Worm (Caenorhabditis elegans) whole organism, L3 larva: ENCODE results near the gene zmp-4.

ENCODE experiments used
- R02D3.7 ChIP-seq: fragments of 150-350 bp; optimal IDR thresholded peaks from 2 replicates; lab custom pipeline; 2014; ENCODE audit warnings: missing biosample characterization, missing genetic modification characterization
- ZK546.5 ChIP-seq: sonication (generic microtip); optimal IDR thresholded peaks from 2 replicates; lab custom pipeline; 2017; ENCODE audit warnings: missing biosample characterization, missing genetic modification characterization
- aly-2 ChIP-seq: fragments of 150-350 bp; optimal IDR thresholded peaks from 2 replicates; lab custom pipeline; 2014; ENCODE audit warnings: missing biosample characterization, missing genetic modification characterization
- ama-1 ChIP-seq: fragments of 150-350 bp; optimal IDR thresholded peaks from 2 replicates; lab custom pipeline; 2018
- ceh-28 ChIP-seq: fragments of 150-350 bp; optimal IDR thresholded peaks from 2 replicates; lab custom pipeline; 2014; ENCODE audit warnings: missing biosample characterization, missing genetic modification reagents, missing genetic modification characterization
- daf-12 ChIP-seq: fragments of 150-350 bp; optimal IDR thresholded peaks from 2 replicates; lab custom pipeline; 2014; ENCODE audit warnings: missing biosample characterization, missing genetic modification reagents, missing genetic modification characterization
- egl-27 ChIP-seq: sonication (generic microtip); optimal IDR thresholded peaks from 4 replicates; lab custom pipeline; 2017; ENCODE audit warnings: missing biosample characterization, missing genetic modification reagents, missing genetic modification characterization
- elt-1 ChIP-seq: fragments of 150-350 bp; optimal IDR thresholded peaks from 2 replicates; lab custom pipeline; 2014; ENCODE audit warnings: missing biosample characterization, missing genetic modification characterization
- elt-3 ChIP-seq, 3 experiments: fragments of 150-350 bp in 1 of 3; sonication (generic microtip) in 2 of 3; optimal IDR thresholded peaks; 2 replicates in 2 of 3; 4 replicates in 1 of 3; lab custom pipeline; 2014 to 2017; ENCODE audit warnings: missing biosample characterization in 3 of 3, missing genetic modification characterization in 3 of 3
- eor-1 ChIP-seq, 2 experiments: fragments of 150-350 bp; optimal IDR thresholded peaks; 2 replicates each; lab custom pipeline; 2014 to 2018; ENCODE audit warnings: missing biosample characterization in 2 of 2, missing genetic modification characterization in 2 of 2
- fkh-10 ChIP-seq: sonication (generic microtip); optimal IDR thresholded peaks from 2 replicates; lab custom pipeline; 2017; ENCODE audit warnings: missing biosample characterization, missing genetic modification reagents, missing genetic modification characterization
- fkh-2 ChIP-seq: fragments of 150-350 bp; optimal IDR thresholded peaks from 2 replicates; lab custom pipeline; 2014; ENCODE audit warnings: missing biosample characterization, missing genetic modification reagents, missing genetic modification characterization
- fos-1 ChIP-seq: fragments of 150-350 bp; optimal IDR thresholded peaks from 2 replicates; lab custom pipeline; 2014; ENCODE audit warnings: missing biosample characterization, missing genetic modification characterization
- hmg-11 ChIP-seq: sonication (generic microtip); optimal IDR thresholded peaks from 2 replicates; lab custom pipeline; 2016; ENCODE audit warnings: missing genetic modification characterization, missing compliant biosample characterization
- jun-1 ChIP-seq: fragments of 150-350 bp; optimal IDR thresholded peaks from 2 replicates; lab custom pipeline; 2014; ENCODE audit warnings: missing biosample characterization, missing genetic modification reagents, missing genetic modification characterization
- lin-39 ChIP-seq: fragments of 150-350 bp; optimal IDR thresholded peaks from 2 replicates; lab custom pipeline; 2018; ENCODE audit warnings: missing biosample characterization, missing genetic modification reagents, missing genetic modification characterization
- lsy-12 ChIP-seq: sonication (generic microtip); optimal IDR thresholded peaks from 2 replicates; lab custom pipeline; 2016; ENCODE audit warnings: mild to moderate bottlenecking, missing genetic modification characterization, missing compliant biosample characterization
- mdl-1 ChIP-seq: fragments of 150-350 bp; optimal IDR thresholded peaks from 2 replicates; lab custom pipeline; 2014; ENCODE audit warnings: missing biosample characterization, missing genetic modification characterization
- nfya-1 ChIP-seq: sonication (generic microtip); optimal IDR thresholded peaks from 2 replicates; lab custom pipeline; 2017; ENCODE audit warnings: missing genetic modification characterization, mild to moderate bottlenecking, missing compliant biosample characterization, antibody characterized with exemption, moderate library complexity; ENCODE audit not compliant: insufficient read depth
- nhr-11 ChIP-seq: fragments of 150-350 bp; optimal IDR thresholded peaks from 2 replicates; lab custom pipeline; 2014; ENCODE audit warnings: missing biosample characterization, missing genetic modification characterization
- nhr-23 ChIP-seq: fragments of 150-350 bp; optimal IDR thresholded peaks from 2 replicates; lab custom pipeline; 2014; ENCODE audit warnings: missing biosample characterization, missing genetic modification reagents, missing genetic modification characterization
- nhr-28 ChIP-seq: fragments of 150-350 bp; optimal IDR thresholded peaks from 2 replicates; lab custom pipeline; 2014; ENCODE audit warnings: missing biosample characterization, missing genetic modification characterization
- nhr-43 ChIP-seq: sonication (generic microtip); optimal IDR thresholded peaks from 2 replicates; lab custom pipeline; 2016; ENCODE audit warnings: mild to moderate bottlenecking, missing genetic modification characterization, missing compliant biosample characterization; ENCODE audit not compliant: poor library complexity, severe bottlenecking
- nhr-67 ChIP-seq: fragments of 150-350 bp; optimal IDR thresholded peaks from 2 replicates; lab custom pipeline; 2014; ENCODE audit warnings: missing biosample characterization, missing genetic modification characterization
- nhr-76 ChIP-seq: fragments of 150-350 bp; sonication (generic microtip); optimal IDR thresholded peaks from 5 replicates; lab custom pipeline; 2014; ENCODE audit warnings: missing biosample characterization, missing genetic modification characterization
- pha-4 ChIP-seq: fragments of 150-350 bp; optimal IDR thresholded peaks from 2 replicates; lab custom pipeline; 2014; ENCODE audit warnings: missing biosample characterization, missing genetic modification reagents, missing genetic modification characterization
- sea-2 ChIP-seq: fragments of 150-350 bp; sonication (generic microtip); optimal IDR thresholded peaks from 4 replicates; lab custom pipeline; 2014; ENCODE audit warnings: missing biosample characterization, missing genetic modification reagents, missing genetic modification characterization
- skn-1 ChIP-seq: fragments of 150-350 bp; optimal IDR thresholded peaks from 2 replicates; lab custom pipeline; 2014; ENCODE audit warnings: missing biosample characterization, missing genetic modification characterization
- snpc-4 ChIP-seq: fragments of 150-350 bp; optimal IDR thresholded peaks from 2 replicates; lab custom pipeline; 2014; ENCODE audit warnings: missing biosample characterization, missing genetic modification characterization
- tbx-2 ChIP-seq: sonication (generic microtip); optimal IDR thresholded peaks from 2 replicates; lab custom pipeline; 2016; ENCODE audit warnings: mild to moderate bottlenecking, missing genetic modification characterization, missing compliant biosample characterization
- unc-39 ChIP-seq: sonication (generic microtip); optimal IDR thresholded peaks from 4 replicates; lab custom pipeline; 2017; ENCODE audit warnings: missing biosample characterization, missing genetic modification characterization
- unc-62 ChIP-seq: fragments of 150-350 bp; sonication (generic microtip); optimal IDR thresholded peaks from 4 replicates; lab custom pipeline; 2014; ENCODE audit warnings: missing biosample characterization, missing genetic modification reagents, missing genetic modification characterization
- zag-1 ChIP-seq: fragments of 150-350 bp; optimal IDR thresholded peaks from 2 replicates; lab custom pipeline; 2014; ENCODE audit warnings: missing biosample characterization, missing genetic modification characterization
- ztf-11 ChIP-seq: fragments of 150-350 bp; optimal IDR thresholded peaks from 2 replicates; lab custom pipeline; 2014; ENCODE audit warnings: missing biosample characterization, missing genetic modification characterization
- ztf-4 ChIP-seq: fragments of 150-350 bp; optimal IDR thresholded peaks from 2 replicates; lab custom pipeline; 2014; ENCODE audit warnings: missing biosample characterization, missing genetic modification characterization

The zmp-4 gene

DNA sequence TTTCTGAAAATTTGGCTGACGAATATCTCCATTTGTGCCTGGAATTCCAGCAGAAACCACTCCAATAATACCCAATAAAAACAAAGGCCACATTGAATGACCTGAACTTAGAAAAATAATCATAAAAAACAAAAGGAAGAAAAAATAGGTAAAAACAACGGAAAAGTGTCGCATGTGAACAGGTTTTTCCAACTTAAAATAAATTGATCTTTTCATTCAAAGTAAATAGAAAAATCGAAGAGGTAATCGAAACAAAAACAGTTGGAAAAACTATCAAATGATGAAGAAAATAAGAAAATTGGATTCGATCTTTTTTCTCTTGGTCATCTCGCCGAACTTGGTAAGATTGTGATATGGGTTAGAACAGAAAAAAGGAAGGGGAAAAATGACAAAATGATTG, at the start of gene zmp-4:
Gene zmp-4, minus strand, starts transcription at position 101 of the 400 bp plus-strand sequence.
- TF ChIP-seq ama-1 (no peak), skn-1 (tag; lab: Kevin White, UChicago) (no peak), nhr-28 (tag; lab: Kevin White, UChicago) (no peak), sea-2 (GFP tag; lab: Kevin White, UChicago) (no peak), nhr-43 (tag; lab: Kevin White, UChicago) (no peak)

- TF ChIP-seq ztf-11 (tag; lab: Kevin White, UChicago) = no peak
- no peak for TF ChIP-seq egl-27 (tag; lab: Kevin White, UChicago)
- no peak for TF ChIP-seq ztf-4
- no peak for TF ChIP-seq skn-1 (tag; lab: Kevin White, UChicago)
- TF ChIP-seq nhr-76 = no peak
- no peak for TF ChIP-seq sea-2 (GFP tag; lab: Kevin White, UChicago)
- TF ChIP-seq nhr-23 (tag; lab: Kevin White, UChicago) = no peak
- TF ChIP-seq fos-1 (tag; lab: Kevin White, UChicago) = no peak
- no peak for TF ChIP-seq nhr-11 (tag; lab: Kevin White, UChicago)
- TF ChIP-seq, all 47 proteins: peak for 0
Measured at ce11 chrV:14971136-14971535, 49.7 kb upstream of the zmp-4 start, which contains the start of gene nlp-59. Gene nlp-59 (plus strand): TSS chrV:14971436.

DNA sequence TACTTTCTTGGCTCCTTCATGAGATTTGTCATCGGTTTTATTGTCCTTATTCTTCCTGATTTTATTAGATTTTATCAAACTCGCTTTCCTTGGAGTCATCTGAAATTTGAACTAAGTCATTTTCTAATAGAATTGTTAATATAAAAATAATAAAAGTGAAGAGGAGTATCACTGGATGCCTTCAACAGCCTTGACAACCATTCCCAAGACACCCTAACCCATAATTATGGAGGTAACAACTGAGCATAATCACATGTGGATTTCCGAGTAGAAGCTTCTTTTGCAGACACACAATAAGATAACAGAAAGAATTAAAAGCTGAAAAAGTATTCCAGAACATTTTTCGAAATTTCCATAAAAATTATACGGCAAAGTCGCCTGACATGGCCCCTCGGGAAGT, 34.3 kb upstream of the zmp-4 start, which contains the start of gene F02D8.9:
Gene F02D8.9, minus strand, starts transcription at position 101 of the 400 bp plus-strand sequence.
- TF ChIP-seq ZK546.5 (tag; lab: Kevin White, UChicago) (no peak), hmg-11 (tag; lab: Kevin White, UChicago) (no peak), elt-3 (tag; optimal IDR thresholded peaks at IDR 0.05; lab: Kevin White, UChicago) (no peak), mdl-1 (tag; lab: Kevin White, UChicago) (no peak), aly-2 (no peak), ztf-4 (no peak), nhr-67 (tag; lab: Kevin White, UChicago) (no peak), nhr-43 (tag; lab: Kevin White, UChicago) (no peak), skn-1 (tag; lab: Kevin White, UChicago) (no peak)

- TF ChIP-seq snpc-4 (no peak), ZK546.5 (tag; lab: Kevin White, UChicago) (no peak), fkh-10 (GFP tag; lab: Kevin White, UChicago) (no peak), lin-39 (no peak), unc-39 (tag; lab: Kevin White, UChicago) (no peak)
- TF ChIP-seq, all 47 proteins: peak for 0
Measured at ce11 chrV:14954633-14955032, 33.2 kb upstream of the zmp-4 start, which contains the start of gene C30G7.5. Gene C30G7.5 (minus strand): TSS chrV:14954733.

- no peak for TF ChIP-seq R02D3.7
- TF ChIP-seq jun-1 (tag; lab: Kevin White, UChicago) = no peak
- no peak for TF ChIP-seq pha-4
- TF ChIP-seq fos-1 (tag; lab: Kevin White, UChicago) = no peak
- no peak for TF ChIP-seq nhr-23 (tag; lab: Kevin White, UChicago)
- no peak for TF ChIP-seq nfya-1 (tag; lab: Kevin White, UChicago)
- TF ChIP-seq nhr-76 = no peak
- no peak for TF ChIP-seq lsy-12 (tag; lab: Kevin White, UChicago)
- TF ChIP-seq daf-12 (tag; lab: Kevin White, UChicago) = no peak
- no peak for TF ChIP-seq tbx-2 (tag; lab: Kevin White, UChicago)
- no peak for TF ChIP-seq fkh-10 (GFP tag; lab: Kevin White, UChicago)
- TF ChIP-seq zag-1 (tag; lab: Kevin White, UChicago) = no peak
- no peak for TF ChIP-seq unc-62 (GFP tag; lab: Kevin White, UChicago)
- no peak for TF ChIP-seq elt-1
- TF ChIP-seq sea-2 (GFP tag; lab: Kevin White, UChicago) = no peak
- no peak for TF ChIP-seq fkh-2 (tag; lab: Kevin White, UChicago)
- no peak for TF ChIP-seq ceh-28 (tag; lab: Kevin White, UChicago)
- no peak for TF ChIP-seq egl-27 (tag; lab: Kevin White, UChicago)
- TF ChIP-seq eor-1 (tag; optimal IDR thresholded peaks at IDR 0.05; lab: Kevin White, UChicago) = no peak
- no peak for TF ChIP-seq skn-1 (tag; lab: Kevin White, UChicago)
Measured at ce11 chrV:14949477-14949876, 28.1 kb upstream of the zmp-4 start, which contains the start of gene hil-1. Gene hil-1 (plus strand): TSS chrV:14949777.
